Worm (Caenorhabditis elegans) whole organism, L2 larva: ENCODE measurements around the gene srx-112.

Experiments
- alr-1 ChIP-seq: fragments of 150-350 bp; optimal IDR thresholded peaks from 2 replicates; lab custom pipeline; 2014; ENCODE audit warnings: missing biosample characterization, missing genetic modification characterization
- ama-1 ChIP-seq: fragments of 150-350 bp; optimal IDR thresholded peaks from 2 replicates; lab custom pipeline; 2018; ENCODE audit warnings: inconsistent platforms
- blmp-1 ChIP-seq: sonication (generic microtip); optimal IDR thresholded peaks from 2 replicates; lab custom pipeline; 2017; ENCODE audit warnings: missing genetic modification characterization, mild to moderate bottlenecking, missing compliant biosample characterization, antibody characterized with exemption, moderate library complexity; ENCODE audit not compliant: insufficient read depth
- dmd-4 ChIP-seq: sonication (generic microtip); optimal IDR thresholded peaks from 2 replicates; lab custom pipeline; 2017; ENCODE audit warnings: missing biosample characterization, missing genetic modification characterization
- egl-27 ChIP-seq: sonication (generic microtip); optimal IDR thresholded peaks from 3 replicates; lab custom pipeline; 2017; ENCODE audit warnings: missing biosample characterization, missing genetic modification reagents, missing genetic modification characterization
- lsy-2 ChIP-seq, 2 experiments: fragments of 150-350 bp in 1 of 2; sonication (generic microtip) in 1 of 2; optimal IDR thresholded peaks; 2 replicates each; lab custom pipeline; 2014 to 2017; ENCODE audit warnings: missing biosample characterization in 2 of 2, missing genetic modification characterization in 2 of 2
- mbf-1 ChIP-seq: sonication (generic microtip); optimal IDR thresholded peaks from 2 replicates; lab custom pipeline; 2017; ENCODE audit warnings: missing biosample characterization, missing genetic modification characterization

DNA sequence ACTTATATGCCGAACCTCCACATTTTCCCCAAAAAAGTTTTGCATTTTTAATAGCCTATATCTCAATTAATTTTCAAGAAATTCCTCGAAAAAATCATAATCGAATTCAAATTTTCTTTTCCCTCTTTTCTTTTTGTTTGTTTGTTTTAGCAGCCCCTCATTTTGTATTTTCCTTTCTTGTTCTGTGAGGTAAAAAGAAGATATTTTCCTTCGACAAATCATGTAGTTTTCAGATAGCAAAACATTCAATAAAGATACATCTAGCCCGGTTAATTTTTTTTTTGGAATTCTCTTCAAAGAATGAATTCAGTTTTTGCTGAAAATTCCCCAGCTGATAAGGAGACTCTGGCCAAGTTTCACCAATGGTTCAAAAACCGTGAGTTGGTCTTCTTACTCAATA lies 11.3 kb upstream of the srx-112 start, which contains the start of gene T24E12.3:
- TF ChIP-seq egl-27 (tag; lab: Kevin White, UChicago) (no peak), mbf-1 (tag; lab: Kevin White, UChicago) (no peak), dmd-4 (no peak), alr-1 (tag; lab: Kevin White, UChicago) (no peak), blmp-1 (tag; lab: Kevin White, UChicago) (no peak), lsy-2 (tag; optimal IDR thresholded peaks at IDR 0.05; lab: Kevin White, UChicago) (no peak), ama-1 (no peak)
